Fruit fly (Drosophila melanogaster) whole organism, wandering third instar larva: ENCODE measurements around the gene Itpr.

Experiments
- Abd-B ChIP-seq: fragments of >200 bp; optimal IDR thresholded peaks from 2 replicates; lab custom pipeline; 2017; ENCODE audit warnings: missing biosample characterization, missing genetic modification characterization
- CG32264 ChIP-seq: fragments of 200-800 bp; sonication (Bioruptor generic); optimal IDR thresholded peaks from 2 replicates; lab custom pipeline; 2016; ENCODE audit warnings: missing biosample characterization, missing genetic modification characterization
- CG9705 ChIP-seq: fragments of 200-800 bp; sonication (Bioruptor generic); optimal IDR thresholded peaks from 2 replicates; lab custom pipeline; 2018; ENCODE audit warnings: missing biosample characterization, mild to moderate bottlenecking, missing genetic modification characterization
- CrebA ChIP-seq: fragments of 200-800 bp; sonication (Bioruptor generic); optimal IDR thresholded peaks from 2 replicates; lab custom pipeline; 2016; ENCODE audit warnings: missing biosample characterization, mild to moderate bottlenecking, missing genetic modification characterization, borderline replicate concordance
- Dfd ChIP-seq: fragments of >200 bp; optimal IDR thresholded peaks from 2 replicates; lab custom pipeline; 2017; ENCODE audit warnings: missing biosample characterization, missing genetic modification characterization
- Dif ChIP-seq: fragments of 200-275, 200-300 bp; sonication (Bioruptor generic); optimal IDR thresholded peaks from 2 replicates; lab custom pipeline; 2018; ENCODE audit warnings: missing biosample characterization, missing genetic modification characterization; ENCODE audit not compliant: partially characterized antibody
- GATAd ChIP-seq: sonication (Bioruptor generic); optimal IDR thresholded peaks from 2 replicates; lab custom pipeline; 2016; ENCODE audit warnings: missing biosample characterization, missing genetic modification characterization
- HLH106 ChIP-seq: fragments of 200-800 bp; optimal IDR thresholded peaks from 3 replicates; lab custom pipeline; 2019; ENCODE audit warnings: missing biosample characterization, mild to moderate bottlenecking, missing genetic modification characterization, moderate library complexity
- Hr78 ChIP-seq: fragments of >200 bp; optimal IDR thresholded peaks from 2 replicates; lab custom pipeline; 2017; ENCODE audit warnings: missing biosample characterization, missing genetic modification characterization
- Jra ChIP-seq: sonication (Bioruptor generic); optimal IDR thresholded peaks from 2 replicates; lab custom pipeline; 2016; ENCODE audit warnings: missing biosample characterization, missing genetic modification characterization
- Mio ChIP-seq: sonication (Bioruptor generic); optimal IDR thresholded peaks from 2 replicates; lab custom pipeline; 2016; ENCODE audit warnings: missing biosample characterization, missing genetic modification characterization
- Myc ChIP-seq: fragments of >200 bp; optimal IDR thresholded peaks from 2 replicates; lab custom pipeline; 2017
- N ChIP-seq: fragments of >200 bp; optimal IDR thresholded peaks from 2 replicates; lab custom pipeline; 2018; ENCODE audit warnings: missing biosample characterization, missing external identifiers, missing genetic modification characterization
- OdsH ChIP-seq: fragments of 200-800 bp; sonication (Bioruptor generic); optimal IDR thresholded peaks from 2 replicates; lab custom pipeline; 2016; ENCODE audit warnings: missing biosample characterization, mild to moderate bottlenecking, missing genetic modification characterization
- Rel ChIP-seq, 2 experiments: fragments of 200-800 bp; sonication (Bioruptor generic) in 1 of 2; optimal IDR thresholded peaks; 2 replicates in 1 of 2; 3 replicates in 1 of 2; lab custom pipeline; 2016 to 2019; ENCODE audit warnings: mild to moderate bottlenecking in 2 of 2, missing biosample characterization in 2 of 2, missing genetic modification characterization in 2 of 2, moderate library complexity in 1 of 2
- Sp1 ChIP-seq: fragments of 200-800 bp; sonication (Bioruptor generic); optimal IDR thresholded peaks from 3 replicates; lab custom pipeline; 2019; ENCODE audit warnings: missing biosample characterization, mild to moderate bottlenecking, missing genetic modification characterization, moderate library complexity
- Vsx2 ChIP-seq: fragments of 200-300, 225-300 bp; sonication (Bioruptor generic); optimal IDR thresholded peaks from 2 replicates; lab custom pipeline; 2018; ENCODE audit warnings: missing biosample characterization, missing genetic modification characterization; ENCODE audit not compliant: partially characterized antibody
- br ChIP-seq: fragments of 200-800 bp; sonication (Bioruptor generic); optimal IDR thresholded peaks from 2 replicates; lab custom pipeline; 2016; ENCODE audit warnings: missing biosample characterization, missing genetic modification characterization
- brk ChIP-seq: fragments of 200-800 bp; sonication (Bioruptor generic); optimal IDR thresholded peaks from 2 replicates; lab custom pipeline; 2016; ENCODE audit warnings: missing biosample characterization, mild to moderate bottlenecking, missing genetic modification characterization
- dl ChIP-seq, 2 experiments: fragments of 175-275, 200-275 bp in 1 of 2; fragments of 200-275 bp in 1 of 2; sonication (Bioruptor generic); optimal IDR thresholded peaks; lab custom pipeline; 2018; ENCODE audit warnings: mild to moderate bottlenecking in 2 of 2, missing biosample characterization in 2 of 2, missing genetic modification characterization in 2 of 2, moderate library complexity in 2 of 2; ENCODE audit not compliant: partially characterized antibody in 2 of 2, insufficient read depth in 1 of 2
- ey ChIP-seq: fragments of 200-800 bp; sonication (Bioruptor generic); optimal IDR thresholded peaks from 2 replicates; lab custom pipeline; 2016; ENCODE audit warnings: missing biosample characterization, missing genetic modification characterization
- foxo ChIP-seq, 2 experiments: fragments of 200-800 bp; sonication (Bioruptor generic); optimal IDR thresholded peaks; 2 replicates in 1 of 2; 3 replicates in 1 of 2; lab custom pipeline; 2016 to 2017; ENCODE audit warnings: missing biosample characterization in 2 of 2, missing genetic modification characterization in 2 of 2
- fru ChIP-seq: fragments of 200-800 bp; sonication (Bioruptor generic); optimal IDR thresholded peaks from 3 replicates; lab custom pipeline; 2016; ENCODE audit warnings: missing biosample characterization, mild to moderate bottlenecking, missing genetic modification characterization
- jim ChIP-seq: fragments of 175-275, 200-325 bp; sonication (Bioruptor generic); optimal IDR thresholded peaks from 2 replicates; lab custom pipeline; 2016; ENCODE audit warnings: missing biosample characterization, mild to moderate bottlenecking, missing genetic modification characterization
- lola ChIP-seq: fragments of >200 bp; optimal IDR thresholded peaks from 2 replicates; lab custom pipeline; 2017; ENCODE audit warnings: missing biosample characterization, missing genetic modification characterization
- psq ChIP-seq: fragments of 200-800 bp; sonication (Bioruptor generic); optimal IDR thresholded peaks from 3 replicates; lab custom pipeline; 2017; ENCODE audit warnings: missing biosample characterization, mild to moderate bottlenecking, missing genetic modification characterization, moderate library complexity
- rgr ChIP-seq: fragments of 200-800 bp; sonication (Bioruptor generic); optimal IDR thresholded peaks from 3 replicates; lab custom pipeline; 2016; ENCODE audit warnings: missing biosample characterization, mild to moderate bottlenecking, missing genetic modification characterization
- sage ChIP-seq: fragments of 200-800 bp; sonication (Bioruptor generic); optimal IDR thresholded peaks from 2 replicates; lab custom pipeline; 2016; ENCODE audit warnings: missing biosample characterization, mild to moderate bottlenecking, missing genetic modification characterization
- sv ChIP-seq: fragments of 200-800 bp; sonication (Bioruptor generic); optimal IDR thresholded peaks from 3 replicates; lab custom pipeline; 2016; ENCODE audit warnings: missing biosample characterization, missing genetic modification characterization
- usp ChIP-seq: fragments of >200 bp; optimal IDR thresholded peaks from 2 replicates; lab custom pipeline; 2017; ENCODE audit warnings: missing biosample characterization, missing genetic modification characterization
- woc ChIP-seq: sonication (Bioruptor generic); optimal IDR thresholded peaks from 2 replicates; lab custom pipeline; 2016; ENCODE audit warnings: missing biosample characterization, mild to moderate bottlenecking, missing genetic modification characterization

The Itpr gene

DNA sequence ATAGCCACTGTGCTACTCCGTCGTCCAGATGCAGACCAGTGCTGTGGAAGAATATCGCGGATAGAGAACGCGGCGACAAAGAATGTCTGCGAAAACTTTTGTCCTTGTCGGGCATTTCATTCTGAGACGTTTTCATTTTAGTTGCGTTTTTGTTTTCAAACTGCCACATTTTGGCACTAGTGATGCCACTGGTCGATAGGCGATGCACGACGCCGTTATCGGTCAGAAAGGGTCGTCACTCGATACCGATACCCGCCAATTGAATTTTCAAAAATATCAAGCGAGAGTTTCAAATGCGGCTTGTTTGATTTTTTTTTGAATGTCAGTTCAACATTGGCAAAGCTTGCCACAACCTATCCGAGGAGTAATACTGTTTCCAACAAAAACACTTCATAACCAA, 33.5 kb downstream of the Itpr start:
- TF ChIP-seq Jra (GFP tag; lab: Kevin White, UChicago) (no peak), brk (GFP tag; lab: Kevin White, UChicago) (no peak), N (no peak)

dm6 chr3R:5551068-5551467, 34.2 kb downstream of the Itpr start, which contains the start of gene mia:
Gene mia (minus strand): TSS chr3R:5551168.
- TF ChIP-seq jim (GFP tag; lab: Kevin White, UChicago) (no peak), CG32264 (no peak), sage (GFP tag; lab: Kevin White, UChicago) (no peak), Abd-B (GFP tag; lab: Kevin White, UChicago) (no peak), Myc (no peak), CrebA (GFP tag; lab: Kevin White, UChicago) (no peak), GATAd (GFP tag; lab: Kevin White, UChicago) (no peak), brk (GFP tag; lab: Kevin White, UChicago) (no peak), rgr (GFP tag; lab: Kevin White, UChicago) (no peak)

DNA sequence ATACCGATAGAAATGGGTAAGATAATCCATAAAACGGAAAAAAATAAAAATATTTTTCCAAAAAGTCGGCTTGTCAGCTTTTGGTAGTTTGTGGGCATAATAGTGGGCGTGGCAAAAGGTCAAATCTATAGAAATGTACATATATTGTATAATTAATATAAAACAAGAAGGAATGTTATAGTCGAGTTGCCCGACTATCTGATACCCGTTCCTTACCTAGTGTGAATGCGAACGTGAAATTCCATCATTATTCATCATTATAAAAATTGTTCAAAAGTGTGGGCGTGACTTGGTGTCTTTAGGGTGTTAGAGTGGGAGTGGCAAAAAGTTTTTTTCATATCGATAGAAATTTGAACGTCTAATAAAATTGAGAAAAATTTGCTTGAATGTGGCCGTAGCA, 34.7 kb downstream of the Itpr start:
- no peak for TF ChIP-seq OdsH (GFP tag; lab: Kevin White, UChicago)
- TF ChIP-seq fru (GFP tag; lab: Kevin White, UChicago): no peak
- no peak for TF ChIP-seq rgr (GFP tag; lab: Kevin White, UChicago)
- TF ChIP-seq ey: no peak
- TF ChIP-seq brk (GFP tag; lab: Kevin White, UChicago): no peak
- TF ChIP-seq sv (GFP tag; lab: Kevin White, UChicago): no peak
- TF ChIP-seq CG32264: no peak
- TF ChIP-seq usp (GFP tag; lab: Kevin White, UChicago): no peak
- TF ChIP-seq jim (GFP tag; lab: Kevin White, UChicago): no peak
- TF ChIP-seq Myc: no peak
- TF ChIP-seq Dfd (GFP tag; lab: Kevin White, UChicago): no peak
- TF ChIP-seq CrebA (GFP tag; lab: Kevin White, UChicago): no peak
- TF ChIP-seq br: no peak
- TF ChIP-seq Hr78 (GFP tag; lab: Kevin White, UChicago): no peak

DNA sequence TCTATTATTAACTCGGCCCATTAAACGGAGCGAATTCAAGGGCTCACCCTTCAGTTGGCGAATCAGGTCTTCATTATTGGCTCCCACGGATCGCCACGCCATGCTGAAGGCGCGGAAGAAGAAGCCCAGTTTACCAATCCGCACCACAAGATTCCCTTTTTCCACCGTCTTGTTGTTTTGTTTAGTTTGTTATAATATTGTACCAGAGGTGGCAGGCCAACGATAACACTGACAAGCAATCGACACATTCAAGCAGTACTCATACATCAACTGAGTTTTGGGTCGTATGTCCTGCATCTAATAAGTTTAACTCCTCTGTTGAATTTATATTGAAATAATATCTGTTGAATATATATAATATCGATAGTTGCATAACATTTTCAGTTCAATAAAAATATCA, 37.2 kb downstream of the Itpr start, which contains the start of gene Pcmt:
Pcmt (minus strand) TSS at position 235 of the 400 bp plus-strand sequence.
- TF ChIP-seq Sp1 (GFP tag; lab: Kevin White, UChicago): no peak
- TF ChIP-seq Mio (GFP tag; lab: Kevin White, UChicago): no peak
- no peak for TF ChIP-seq Abd-B (GFP tag; lab: Kevin White, UChicago)
- TF ChIP-seq Dif (GFP tag; lab: Kevin White, UChicago): no peak
- no peak for TF ChIP-seq Vsx2
- no peak for TF ChIP-seq woc (GFP tag; lab: Kevin White, UChicago)
- TF ChIP-seq Myc: no peak
- no peak for TF ChIP-seq CG9705 (GFP tag; lab: Kevin White, UChicago)
- TF ChIP-seq Hr78 (GFP tag; lab: Kevin White, UChicago): no peak
- TF ChIP-seq dl (GFP tag; optimal IDR thresholded peaks at IDR 0.05; lab: Kevin White, UChicago; ENCODE audit: insufficient read depth in 1 of 2, partially characterized antibody in 2 of 2): no peak
- no peak for TF ChIP-seq Jra (GFP tag; lab: Kevin White, UChicago)
- no peak for TF ChIP-seq CrebA (GFP tag; lab: Kevin White, UChicago)
- TF ChIP-seq fru (GFP tag; lab: Kevin White, UChicago): no peak
- no peak for TF ChIP-seq foxo (GFP tag; optimal IDR thresholded peaks at IDR 0.05; lab: Kevin White, UChicago)
- TF ChIP-seq Dfd (GFP tag; lab: Kevin White, UChicago): no peak
- no peak for TF ChIP-seq ey
- no peak for TF ChIP-seq Rel (GFP tag; optimal IDR thresholded peaks at IDR 0.05; lab: Kevin White, UChicago)
- no peak for TF ChIP-seq Rel (tag; optimal IDR thresholded peaks at IDR 0.05; lab: Kevin White, UChicago)

DNA sequence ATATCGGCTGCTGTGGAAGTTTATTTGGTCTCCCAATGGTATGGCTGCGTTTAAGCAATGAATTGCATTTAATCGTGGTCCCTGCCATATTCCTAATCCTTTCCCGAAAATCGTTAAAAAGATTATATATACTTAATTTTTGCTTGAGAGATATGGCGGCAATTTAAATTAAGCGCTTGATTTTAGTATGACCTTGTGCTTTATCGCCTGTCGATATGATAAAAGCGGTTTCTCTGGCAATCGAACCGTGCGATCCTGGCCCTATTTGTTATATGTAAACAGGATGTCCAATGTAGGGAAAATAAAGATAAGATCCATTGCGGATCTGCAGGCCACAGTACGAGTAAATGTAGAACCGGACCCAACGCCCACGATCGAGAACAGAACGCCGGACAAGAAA, 37.9 kb downstream of the Itpr start, which contains the start of gene Snm1:
Snm1 (plus strand) TSS at position 233 of the 400 bp plus-strand sequence.
- TF ChIP-seq Vsx2: peak; percentile 91
- TF ChIP-seq rgr (GFP tag; lab: Kevin White, UChicago): no peak
- TF ChIP-seq Dif (GFP tag; lab: Kevin White, UChicago): peak; percentile 71

DNA sequence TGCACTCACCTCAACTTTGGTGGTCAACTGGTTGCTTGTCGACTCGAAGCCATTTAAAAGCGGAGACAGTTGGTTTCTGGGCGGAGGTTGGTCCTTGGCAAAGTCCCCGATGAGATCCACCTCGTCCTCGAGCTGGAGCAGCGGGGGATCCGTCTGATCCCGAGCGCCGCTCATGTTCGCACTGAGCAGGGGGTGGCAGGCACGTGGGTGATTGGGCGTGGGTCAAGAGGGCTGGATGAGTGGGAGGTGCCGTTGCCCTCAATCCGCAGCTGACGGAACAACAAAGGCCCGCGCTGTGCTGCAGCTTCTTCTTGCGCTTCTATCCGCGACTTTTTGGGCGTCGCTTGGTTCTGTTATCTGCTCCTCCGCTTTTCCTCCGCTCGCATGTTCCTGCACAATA, 46.0 kb downstream of the Itpr start:
- no peak for TF ChIP-seq dl (GFP tag; optimal IDR thresholded peaks at IDR 0.05; lab: Kevin White, UChicago; ENCODE audit: insufficient read depth in 1 of 2, partially characterized antibody in 2 of 2)
- no peak for TF ChIP-seq CG32264
- no peak for TF ChIP-seq ey
- no peak for TF ChIP-seq lola (GFP tag; lab: Kevin White, UChicago)
- no peak for TF ChIP-seq Jra (GFP tag; lab: Kevin White, UChicago)
- TF ChIP-seq foxo (GFP tag; optimal IDR thresholded peaks at IDR 0.05; lab: Kevin White, UChicago): no peak
- no peak for TF ChIP-seq N
- no peak for TF ChIP-seq psq (GFP tag; lab: Kevin White, UChicago)
- no peak for TF ChIP-seq fru (GFP tag; lab: Kevin White, UChicago)
- no peak for TF ChIP-seq Mio (GFP tag; lab: Kevin White, UChicago)
- TF ChIP-seq Myc: no peak
- no peak for TF ChIP-seq CG9705 (GFP tag; lab: Kevin White, UChicago)
- TF ChIP-seq HLH106 (tag; lab: Kevin White, UChicago): no peak
- TF ChIP-seq Hr78 (GFP tag; lab: Kevin White, UChicago): no peak
